Fruit fly (Drosophila melanogaster): ENCODE measurements around the gene Sirup.

Gene Sirup

dm6 chr2L:8007160-8007876 is 8.6 kb downstream of the Sirup start, which contains the start of gene Spn28Dc:
TSS of gene Spn28Dc (minus strand) at chr2L:8007210.
- TF ChIP-seq CG5204 (GFP tag; optimal IDR thresholded peaks at IDR 0.05): no peak
- peak; percentile 6 for TF ChIP-seq tj (GFP tag; optimal IDR thresholded peaks at IDR 0.05)
- TF ChIP-seq cic (GFP tag; optimal IDR thresholded peaks at IDR 0.05): peak; percentile 89
- TF ChIP-seq Crg-1 (GFP tag; optimal IDR thresholded peaks at IDR 0.05): peak; percentile 48
- TF ChIP-seq Hr96 (GFP tag; optimal IDR thresholded peaks at IDR 0.05): no peak
- peak; percentile 8 for TF ChIP-seq Mnt (GFP tag; optimal IDR thresholded peaks at IDR 0.05)
- no peak for TF ChIP-seq Clk (GFP tag; optimal IDR thresholded peaks at IDR 0.05)
- TF ChIP-seq CG12768 (GFP tag; optimal IDR thresholded peaks at IDR 0.05): peak; percentile 44

dm6 chr2L:8009283-8010211 is 10.9 kb downstream of the Sirup start, which contains the start of gene CG12560:
TSS of gene CG12560 (minus strand) at chr2L:8009477.
- peak; percentile 22 for TF ChIP-seq CG7101 (tag; optimal IDR thresholded peaks at IDR 0.05)
- TF ChIP-seq Mnt (GFP tag; optimal IDR thresholded peaks at IDR 0.05): peak; percentile 91
- TF ChIP-seq CG14711 (tag; optimal IDR thresholded peaks at IDR 0.05): no peak
- TF ChIP-seq Clk (GFP tag; optimal IDR thresholded peaks at IDR 0.05): no peak
- TF ChIP-seq cic (GFP tag; optimal IDR thresholded peaks at IDR 0.05): peak; percentile 32
- no peak for TF ChIP-seq CG5204 (GFP tag; optimal IDR thresholded peaks at IDR 0.05)
- no peak for TF ChIP-seq toe (GFP tag; optimal IDR thresholded peaks at IDR 0.05)
- TF ChIP-seq cnc (optimal IDR thresholded peaks at IDR 0.05): no peak
- TF ChIP-seq bab1 (GFP tag; optimal IDR thresholded peaks at IDR 0.05): peak; percentile 21
- no peak for TF ChIP-seq Hr96 (GFP tag; optimal IDR thresholded peaks at IDR 0.05)
- TF ChIP-seq Crg-1 (GFP tag; optimal IDR thresholded peaks at IDR 0.05): no peak
- TF ChIP-seq CG1620 (GFP tag; optimal IDR thresholded peaks at IDR 0.05): no peak
- peak; percentile 20 for TF ChIP-seq CG11617 (GFP tag; optimal IDR thresholded peaks at IDR 0.05)
- peak; percentile 32 for TF ChIP-seq tj (GFP tag; optimal IDR thresholded peaks at IDR 0.05)
- TF ChIP-seq ovo (GFP tag; optimal IDR thresholded peaks at IDR 0.05): no peak
- peak; percentile 28 for TF ChIP-seq CG12768 (GFP tag; optimal IDR thresholded peaks at IDR 0.05)
- no peak for TF ChIP-seq kay (GFP tag; ENCODE audit: borderline replicate concordance)
- no peak for TF ChIP-seq CG7045 (GFP tag; optimal IDR thresholded peaks at IDR 0.05)
- no peak for TF ChIP-seq pad (GFP tag; optimal IDR thresholded peaks at IDR 0.05)
- peak; percentile 36 for TF ChIP-seq CG33017 (tag; optimal IDR thresholded peaks at IDR 0.05)

DNA sequence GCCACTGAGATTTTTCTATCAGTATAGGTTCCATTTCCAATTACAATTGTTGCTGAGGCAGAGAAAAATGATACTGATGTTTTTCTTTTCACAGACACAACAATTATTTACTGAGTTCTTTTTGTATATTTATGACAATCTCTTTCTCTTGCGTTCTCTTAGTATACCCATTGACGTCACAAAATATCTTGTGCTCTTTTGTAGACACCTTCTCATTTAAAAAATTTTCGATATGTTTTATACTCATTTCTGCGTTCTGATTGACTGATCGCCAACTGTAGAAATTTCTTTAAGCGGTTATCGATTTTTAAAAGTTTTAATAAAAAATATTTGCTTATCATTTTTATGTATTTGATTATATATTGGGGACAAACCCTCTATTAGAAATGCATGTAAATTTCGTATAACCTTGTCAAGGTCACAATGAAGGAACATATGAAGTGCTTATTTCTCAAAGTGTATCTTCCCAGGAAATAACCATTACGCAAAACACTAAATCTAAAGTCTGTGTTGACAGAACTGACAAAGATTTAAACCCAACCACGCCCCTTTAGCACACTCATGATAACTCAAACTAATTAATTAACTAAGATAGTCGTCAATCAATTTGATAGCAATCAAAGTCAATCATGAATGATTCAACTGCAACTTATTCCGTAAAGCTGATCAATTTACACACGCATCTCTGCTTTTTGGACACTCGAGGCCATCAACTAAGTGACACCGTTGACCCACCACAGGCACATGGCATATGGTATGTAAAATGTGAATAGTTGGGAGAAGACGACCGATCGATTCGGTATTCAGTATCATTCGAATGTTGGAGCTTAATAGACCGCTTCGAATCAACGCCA is 12.2 kb downstream of the Sirup start, which contains the start of the genes Glyat and Tg:
Glyat (minus strand) TSS at position 51 of the 854 bp plus-strand sequence.
Tg (plus strand) TSS at position 804 of the 854 bp plus-strand sequence.
- no peak for TF ChIP-seq CG11617 (GFP tag; optimal IDR thresholded peaks at IDR 0.05)
- TF ChIP-seq kay (GFP tag; ENCODE audit: borderline replicate concordance): peak; percentile 7
- peak; percentile 40 for TF ChIP-seq tj (GFP tag; optimal IDR thresholded peaks at IDR 0.05)

dm6 chr2L:8012551-8012950 is 13.9 kb downstream of the Sirup start:
- TF ChIP-seq ovo (GFP tag; optimal IDR thresholded peaks at IDR 0.05): no peak
- TF ChIP-seq CG1620 (GFP tag; optimal IDR thresholded peaks at IDR 0.05): no peak
- TF ChIP-seq cic (GFP tag; optimal IDR thresholded peaks at IDR 0.05): no peak
- TF ChIP-seq CG12768 (GFP tag; optimal IDR thresholded peaks at IDR 0.05): no peak
- TF ChIP-seq CG7045 (GFP tag; optimal IDR thresholded peaks at IDR 0.05): no peak
- TF ChIP-seq toe (GFP tag; optimal IDR thresholded peaks at IDR 0.05): no peak

dm6 chr2L:8024325-8024724 is 25.7 kb downstream of the Sirup start:
- no peak for TF ChIP-seq CG14711 (tag; optimal IDR thresholded peaks at IDR 0.05)
- TF ChIP-seq Mnt (GFP tag; optimal IDR thresholded peaks at IDR 0.05): no peak
- TF ChIP-seq CG33017 (tag; optimal IDR thresholded peaks at IDR 0.05): no peak
- TF ChIP-seq bab1 (GFP tag; optimal IDR thresholded peaks at IDR 0.05): no peak
- TF ChIP-seq Clk (GFP tag; optimal IDR thresholded peaks at IDR 0.05): no peak
- TF ChIP-seq tj (GFP tag; optimal IDR thresholded peaks at IDR 0.05): no peak
- TF ChIP-seq kay (GFP tag; ENCODE audit: borderline replicate concordance): no peak
- no peak for TF ChIP-seq pad (GFP tag; optimal IDR thresholded peaks at IDR 0.05)
- no peak for TF ChIP-seq Crg-1 (GFP tag; optimal IDR thresholded peaks at IDR 0.05)
- no peak for TF ChIP-seq cic (GFP tag; optimal IDR thresholded peaks at IDR 0.05)
